Worm (Caenorhabditis elegans) whole organism, L1 larva: ENCODE data around the gene ser-4.
A peak's percentile ranks its signal among the peaks of the same experiment; 100 is the strongest.

Experiments used
- C04F5.9 ChIP-seq: sonication (generic microtip); optimal IDR thresholded peaks from 2 replicates; lab custom pipeline; 2016; ENCODE audit warnings: missing genetic modification characterization, missing compliant biosample characterization
- ceh-88 ChIP-seq: fragments of 200-800 bp; sonication (Bioruptor generic); IDR thresholded peaks from 2 replicates; pipeline ENCODE4 v1.3.6; 2022; ENCODE audit warnings: missing genetic modification characterization, missing compliant biosample characterization
- ceh-90 ChIP-seq: sonication (generic microtip); optimal IDR thresholded peaks from 2 replicates; lab custom pipeline; 2016; ENCODE audit warnings: missing genetic modification characterization, missing compliant biosample characterization
- elt-3 ChIP-seq, 6 experiments: fragments of 150-350 bp in 1 of 6; sonication (generic microtip); optimal IDR thresholded peaks; 2 replicates each; lab custom pipeline; 2017 to 2018; ENCODE audit warnings: missing biosample characterization in 6 of 6, missing genetic modification characterization in 6 of 6, inconsistent platforms in 1 of 6
- lin-35 ChIP-seq, 2 experiments: fragments of 150-350 bp; optimal IDR thresholded peaks; 2 replicates each; lab custom pipeline; 2014; ENCODE audit warnings: missing biosample characterization in 2 of 2, missing genetic modification characterization in 2 of 2, missing genetic modification reagents in 2 of 2
- lir-3 ChIP-seq: sonication (generic microtip); optimal IDR thresholded peaks from 2 replicates; lab custom pipeline; 2016; ENCODE audit warnings: mild to moderate bottlenecking, missing genetic modification characterization, moderate library complexity, missing compliant biosample characterization; ENCODE audit not compliant: poor library complexity
- mdl-1 ChIP-seq, 2 experiments: fragments of 150-350 bp; optimal IDR thresholded peaks; 2 replicates each; lab custom pipeline; 2014 to 2017; ENCODE audit warnings: missing biosample characterization in 2 of 2, missing genetic modification characterization in 2 of 2, inconsistent platforms in 1 of 2
- nhr-12 ChIP-seq: sonication (generic microtip); optimal IDR thresholded peaks from 2 replicates; lab custom pipeline; 2017; ENCODE audit warnings: missing biosample characterization, missing genetic modification characterization
- nhr-77 ChIP-seq: fragments of 150-350 bp; optimal IDR thresholded peaks from 2 replicates; lab custom pipeline; 2014; ENCODE audit warnings: missing biosample characterization, missing genetic modification characterization
- nhr-84 ChIP-seq: sonication (generic microtip); optimal IDR thresholded peaks from 2 replicates; lab custom pipeline; 2017; ENCODE audit warnings: missing biosample characterization, missing genetic modification characterization
- rnt-1 ChIP-seq: sonication (generic microtip); optimal IDR thresholded peaks from 2 replicates; lab custom pipeline; 2016; ENCODE audit warnings: mild to moderate bottlenecking, missing genetic modification characterization, moderate library complexity, missing compliant biosample characterization
- unc-30 ChIP-seq: sonication (generic microtip); optimal IDR thresholded peaks from 2 replicates; lab custom pipeline; 2017; ENCODE audit warnings: missing biosample characterization, missing genetic modification characterization
- zip-4 ChIP-seq: fragments of 200-800 bp; sonication (Bioruptor generic); optimal IDR thresholded peaks from 2 replicates; lab custom pipeline; 2018; ENCODE audit warnings: mild to moderate bottlenecking, missing genetic modification characterization, moderate library complexity, missing compliant biosample characterization
- ztf-11 ChIP-seq, 2 experiments: sonication (generic microtip); optimal IDR thresholded peaks; 2 replicates each; lab custom pipeline; 2016 to 2017; ENCODE audit warnings: missing genetic modification characterization in 2 of 2, missing biosample characterization in 1 of 2, missing compliant biosample characterization in 1 of 2

The ser-4 gene

ce11 chrIII:1676588-1676987, 56.3 kb downstream of the ser-4 start, which contains the start of gene Y22D7AR.6:
Y22D7AR.6 (minus strand) TSS chrIII:1676721.
- no peak for TF ChIP-seq lin-35 (GFP tag; optimal IDR thresholded peaks at IDR 0.05; lab: Kevin White, UChicago)
- TF ChIP-seq ceh-90 (tag; lab: Kevin White, UChicago): no peak
- TF ChIP-seq lir-3 (tag; lab: Kevin White, UChicago): no peak
- TF ChIP-seq rnt-1 (tag; lab: Kevin White, UChicago): no peak
- no peak for TF ChIP-seq nhr-84
- no peak for TF ChIP-seq elt-3 (tag; optimal IDR thresholded peaks at IDR 0.05; lab: Kevin White, UChicago)
- TF ChIP-seq, all 84 proteins: peak for 0

- TF ChIP-seq zip-4 (peak; percentile 4), mdl-1 (tag; optimal IDR thresholded peaks at IDR 0.05; lab: Kevin White, UChicago) (no peak), C04F5.9 (no peak), unc-30 (tag; lab: Kevin White, UChicago) (no peak), ztf-11 (tag; optimal IDR thresholded peaks at IDR 0.05; lab: Kevin White, UChicago) (no peak), nhr-77 (no peak), lin-35 (GFP tag; optimal IDR thresholded peaks at IDR 0.05; lab: Kevin White, UChicago) (no peak)
Observed at ce11 chrIII:1674760-1675159, 58.1 kb downstream of the ser-4 start.

ce11 chrIII:1673320-1673719, 59.6 kb downstream of the ser-4 start:
- no peak for TF ChIP-seq ceh-88 (GFP tag; lab: Robert Waterston, UW)
- no peak for TF ChIP-seq nhr-12 (tag; lab: Kevin White, UChicago)
